Fruit fly (Drosophila melanogaster): ENCODE measurements around the gene nAChRbeta2.
A peak's percentile ranks its signal among the peaks of the same experiment; 100 is the strongest.

dm6 chr3R:24544388-24544787 lies 29.5 kb upstream of the nAChRbeta2 start, which contains the start of gene Esyt2:
- TF ChIP-seq EcR (GFP tag; optimal IDR thresholded peaks at IDR 0.05) (no peak), CG14655 (GFP tag; optimal IDR thresholded peaks at IDR 0.05) (no peak), CG10348 (GFP tag; IDR thresholded peaks at IDR 0.05) (no peak), CG13204 (GFP tag; optimal IDR thresholded peaks at IDR 0.05) (no peak), Ets98B (GFP tag; IDR thresholded peaks at IDR 0.05) (peak; percentile 61; the same call in 1 of the 2 replicates), Pif1B (GFP tag; optimal IDR thresholded peaks at IDR 0.05) (no peak)

All from whole organism, pupa.